Worm (Caenorhabditis elegans) whole organism, early embryonic: Measurements from ENCODE around the gene C15H7.3.

Experiments
- B0310.2 ChIP-seq: sonication (generic microtip); optimal IDR thresholded peaks from 2 replicates; lab custom pipeline; 2016; ENCODE audit warnings: mild to moderate bottlenecking, missing genetic modification characterization, missing compliant biosample characterization
- F13C5.2 ChIP-seq: sonication (generic microtip); optimal IDR thresholded peaks from 2 replicates; lab custom pipeline; 2017; ENCODE audit warnings: mild to moderate bottlenecking, missing genetic modification characterization, inconsistent platforms, missing compliant biosample characterization
- aly-1 ChIP-seq: sonication (generic microtip); optimal IDR thresholded peaks from 2 replicates; lab custom pipeline; 2016; ENCODE audit warnings: missing genetic modification characterization, missing compliant biosample characterization
- ama-1 ChIP-seq: fragments of 150-350 bp; optimal IDR thresholded peaks from 2 replicates; lab custom pipeline; 2014
- ceh-13 ChIP-seq: fragments of 200-800 bp; sonication (Bioruptor generic); optimal IDR thresholded peaks from 2 replicates; lab custom pipeline; 2018; ENCODE audit warnings: mild to moderate bottlenecking, missing genetic modification characterization, missing compliant biosample characterization
- ceh-36 ChIP-seq: sonication (generic microtip); optimal IDR thresholded peaks from 2 replicates; lab custom pipeline; 2016; ENCODE audit warnings: missing genetic modification characterization, inconsistent platforms, missing compliant biosample characterization
- ets-7 ChIP-seq: sonication (generic microtip); optimal IDR thresholded peaks from 2 replicates; lab custom pipeline; 2016; ENCODE audit warnings: missing genotype, missing genetic modification characterization, missing compliant biosample characterization
- flt-1 ChIP-seq: fragments of 200-800 bp; sonication (Bioruptor generic); IDR thresholded peaks from 2 replicates; pipeline ENCODE4 v1.3.6; 2022; ENCODE audit warnings: missing genetic modification characterization, missing compliant biosample characterization
- hmbx-1 ChIP-seq: sonication (generic microtip); optimal IDR thresholded peaks from 2 replicates; lab custom pipeline; 2016; ENCODE audit warnings: mild to moderate bottlenecking, missing genetic modification characterization, missing compliant biosample characterization
- hmg-4 ChIP-seq: fragments of 200-800 bp; sonication (Bioruptor generic); optimal IDR thresholded peaks from 2 replicates; lab custom pipeline; 2018; ENCODE audit warnings: mild to moderate bottlenecking, missing genetic modification characterization, missing compliant biosample characterization
- hnd-1 ChIP-seq: sonication (generic microtip); optimal IDR thresholded peaks from 2 replicates; lab custom pipeline; 2016; ENCODE audit warnings: missing genetic modification characterization, missing compliant biosample characterization
- pes-1 ChIP-seq: fragments of 200-800 bp; sonication (Bioruptor generic); IDR thresholded peaks from 2 replicates; pipeline ENCODE4 v1.3.6; 2022; ENCODE audit warnings: missing genetic modification reagents, missing genetic modification characterization, missing compliant biosample characterization
- scrt-1 ChIP-seq: fragments of 200-800 bp; sonication (Bioruptor generic); IDR thresholded peaks from 2 replicates; pipeline ENCODE4 v1.3.6; 2022; ENCODE audit warnings: missing genetic modification characterization, missing compliant biosample characterization
- sea-1 ChIP-seq: fragments of 200-800 bp; sonication (Bioruptor generic); conservative IDR thresholded peaks from 2 replicates; pipeline ENCODE4 v1.3.6; 2022; ENCODE audit warnings: missing genetic modification characterization, missing compliant biosample characterization
- tbx-11 ChIP-seq: fragments of 200-800 bp; sonication (Bioruptor generic); IDR thresholded peaks from 2 replicates; pipeline ENCODE4 v1.3.6; 2022; ENCODE audit warnings: missing genetic modification characterization, missing compliant biosample characterization
- tbx-37 ChIP-seq: fragments of 200-800 bp; sonication (Bioruptor generic); conservative IDR thresholded peaks from 2 replicates; pipeline ENCODE4 v1.3.6; 2022; ENCODE audit warnings: missing genetic modification reagents, missing genetic modification characterization, missing compliant biosample characterization
- tra-4 ChIP-seq: sonication (generic microtip); optimal IDR thresholded peaks from 2 replicates; lab custom pipeline; 2017; ENCODE audit warnings: missing genetic modification characterization, missing compliant biosample characterization

The C15H7.3 gene

DNA sequence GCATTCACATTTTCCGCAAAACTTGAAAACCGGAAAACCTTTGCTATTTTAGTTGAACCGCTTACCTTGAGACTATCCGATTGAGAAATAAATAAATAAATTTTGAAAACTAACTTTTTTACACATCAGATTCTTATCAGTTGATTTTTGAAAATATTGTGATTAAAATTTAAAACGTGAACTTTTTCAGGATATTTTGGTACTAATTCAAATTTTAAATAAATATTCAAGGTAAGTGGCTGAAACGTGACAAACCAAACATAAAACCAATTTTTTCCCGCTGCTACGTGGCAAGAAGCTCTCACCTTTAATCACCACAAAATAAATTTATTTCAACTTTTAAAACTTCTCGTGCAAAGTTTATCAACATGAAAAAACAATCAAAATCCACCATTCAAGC, at the start of gene C15H7.3:
C15H7.3 (minus strand) TSS at position 101 of the 400 bp plus-strand sequence.
- no peak for TF ChIP-seq ceh-13
- TF ChIP-seq aly-1 (tag; lab: Kevin White, UChicago) = no peak
- TF ChIP-seq ceh-36 (tag; lab: Kevin White, UChicago) = no peak

DNA sequence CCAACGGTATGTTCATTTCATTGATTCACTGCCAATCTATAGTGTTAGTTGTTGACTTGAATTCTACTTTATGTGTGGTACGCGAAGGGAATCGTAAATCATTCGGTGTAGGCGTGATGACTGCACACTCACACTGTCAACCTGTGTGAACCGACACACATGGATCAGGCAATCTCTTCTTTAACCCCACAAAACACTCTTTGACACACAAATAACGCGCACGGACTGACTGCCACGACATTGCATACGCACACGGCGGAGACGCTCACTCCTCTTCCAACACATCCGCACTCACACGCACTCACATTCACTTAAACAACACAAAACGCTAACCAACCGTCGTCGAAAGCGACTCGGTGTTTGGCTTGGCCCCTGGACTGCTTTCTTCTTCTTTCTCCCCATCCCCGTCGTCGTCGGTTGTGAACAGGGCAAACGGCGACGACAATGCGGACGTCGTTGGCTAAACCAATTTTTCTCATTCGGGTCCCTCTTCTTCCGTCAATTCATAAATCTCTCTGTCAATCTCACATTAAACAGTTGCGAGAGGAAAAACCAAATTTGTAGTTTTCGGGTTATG, 48.4 kb upstream of the C15H7.3 start:
- TF ChIP-seq sea-1 (GFP tag; lab: Robert Waterston, UW) (0 out of 2 replicates have a peak, but pooled peaks have one; percentile 25), ets-7 (tag; lab: Kevin White, UChicago) (peak; percentile 7), hmg-4 (peak; percentile 59), tra-4 (tag; lab: Kevin White, UChicago) (no peak)

DNA sequence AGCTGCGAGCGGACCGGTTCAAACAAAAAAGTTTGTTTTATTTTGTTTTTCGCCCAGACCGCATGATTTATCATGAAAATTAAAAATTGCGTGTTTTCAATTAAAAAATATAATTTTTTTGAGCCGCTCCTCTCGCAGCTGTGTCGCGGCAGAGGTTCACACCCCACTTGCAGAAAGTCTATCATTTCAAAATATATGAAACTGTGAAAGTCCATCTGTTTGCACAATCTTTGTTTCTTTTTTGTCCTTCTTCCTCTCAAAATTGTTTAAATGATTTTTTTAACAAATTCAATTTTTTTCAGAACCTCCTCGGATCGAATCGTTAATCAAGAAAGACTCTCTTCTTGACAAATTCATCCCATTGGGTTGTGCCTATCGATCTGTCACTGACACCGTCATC, 47.8 kb upstream of the C15H7.3 start, which contains the start of gene tlk-1:
tlk-1 (plus strand) TSS at position 301 of the 400 bp plus-strand sequence.
- TF ChIP-seq pes-1 (GFP tag; lab: Robert Waterston, UW) (no peak), ets-7 (tag; lab: Kevin White, UChicago) (no peak), F13C5.2 (tag; lab: Kevin White, UChicago) (no peak), hmbx-1 (tag; lab: Kevin White, UChicago) (no peak), ceh-13 (no peak), scrt-1 (no peak), ceh-36 (tag; lab: Kevin White, UChicago) (no peak), tra-4 (tag; lab: Kevin White, UChicago) (no peak), sea-1 (GFP tag; lab: Robert Waterston, UW) (no peak), ama-1 (no peak), tbx-11 (GFP tag; lab: Robert Waterston, UW) (no peak), flt-1 (GFP tag; lab: Robert Waterston, UW) (no peak), tbx-37 (GFP tag; lab: Robert Waterston, UW) (no peak), hnd-1 (no peak)

DNA sequence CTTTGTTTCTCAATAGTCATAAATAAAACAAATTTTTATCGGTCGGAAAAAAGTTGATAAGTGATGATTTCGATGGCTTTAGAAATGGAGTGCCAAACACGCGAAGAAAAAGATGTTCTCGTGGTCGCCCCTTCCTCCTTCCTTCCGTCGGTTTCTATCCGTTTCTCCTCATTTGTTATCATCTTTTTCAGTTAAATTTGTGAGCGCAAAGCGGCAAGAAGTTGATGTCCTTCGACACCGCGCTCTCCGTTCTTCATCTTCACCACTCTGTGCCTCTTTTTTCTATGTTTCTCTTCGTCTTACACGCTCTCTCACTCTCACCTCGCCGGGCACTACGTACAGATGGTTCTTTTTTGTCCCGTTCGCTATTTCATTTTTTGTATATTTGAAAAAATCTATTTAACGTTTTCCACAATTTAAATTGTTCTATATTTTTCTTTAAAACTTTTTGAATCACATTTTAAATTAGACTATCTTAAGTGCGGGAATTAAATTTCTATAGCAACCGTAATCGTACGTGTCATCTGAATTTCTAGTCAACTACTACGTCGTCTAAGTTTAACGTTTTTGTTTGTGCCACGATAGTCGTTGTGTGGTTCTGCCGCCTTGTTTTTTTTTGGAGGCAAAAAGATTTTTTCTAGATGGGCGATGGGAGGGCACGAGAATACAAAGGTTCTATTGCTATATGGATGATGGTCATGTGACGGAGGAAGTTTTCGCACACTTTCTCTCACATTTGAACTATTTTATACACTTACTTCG, 47.0 kb upstream of the C15H7.3 start:
- no peak for TF ChIP-seq hnd-1
- TF ChIP-seq tbx-37 (GFP tag; lab: Robert Waterston, UW) = no peak
- no peak for TF ChIP-seq ceh-36 (tag; lab: Kevin White, UChicago)
- TF ChIP-seq F13C5.2 (tag; lab: Kevin White, UChicago) = no peak
- TF ChIP-seq ets-7 (tag; lab: Kevin White, UChicago) = no peak
- TF ChIP-seq tbx-11 (GFP tag; lab: Robert Waterston, UW) = no peak
- TF ChIP-seq ama-1 = no peak
- no peak for TF ChIP-seq B0310.2 (tag; lab: Kevin White, UChicago)

DNA sequence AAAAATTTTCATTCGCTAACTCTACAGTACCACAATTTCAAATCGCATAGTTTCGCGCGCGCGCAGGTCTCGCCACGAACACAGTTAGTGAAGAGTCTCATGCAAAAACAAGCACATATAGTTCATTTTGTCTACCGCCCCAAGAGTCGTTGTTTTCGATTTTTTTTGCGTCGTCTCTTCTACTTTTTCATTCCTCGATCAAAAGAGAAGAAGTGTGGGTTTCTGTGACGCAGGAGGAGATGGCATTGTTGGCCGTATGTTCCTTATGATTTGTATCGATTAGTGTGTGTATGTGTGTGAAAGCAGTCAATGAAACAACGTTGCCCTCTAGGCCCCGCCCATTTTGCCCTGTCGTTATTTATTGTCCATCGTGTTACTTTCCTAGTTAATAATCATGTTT, 46.1 kb upstream of the C15H7.3 start:
- TF ChIP-seq hmg-4 (no peak), pes-1 (GFP tag; lab: Robert Waterston, UW) (no peak), ceh-36 (tag; lab: Kevin White, UChicago) (no peak), B0310.2 (tag; lab: Kevin White, UChicago) (no peak), tbx-11 (GFP tag; lab: Robert Waterston, UW) (no peak), ceh-13 (no peak), hnd-1 (no peak)

DNA sequence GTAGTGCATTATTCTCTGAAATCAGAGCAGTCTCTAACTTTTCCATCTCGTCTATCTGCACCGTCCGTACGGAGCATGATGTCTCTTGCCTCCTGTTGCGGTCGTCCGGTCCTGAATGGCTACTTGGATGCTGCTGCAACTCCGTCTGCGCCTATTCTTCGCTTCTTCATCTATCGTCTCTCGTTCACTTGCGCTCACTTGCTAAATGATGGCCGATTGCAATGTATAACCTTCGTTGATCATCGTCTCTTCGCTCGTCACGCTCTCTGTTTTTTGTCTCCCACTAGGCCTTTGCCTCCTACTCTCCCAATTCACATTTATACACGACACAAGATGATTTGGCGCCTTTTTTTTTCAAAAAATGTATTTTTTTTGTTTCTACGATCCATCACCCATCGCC, 45.6 kb upstream of the C15H7.3 start:
- TF ChIP-seq hmg-4 (peak; percentile 60), ceh-13 (no peak)

DNA sequence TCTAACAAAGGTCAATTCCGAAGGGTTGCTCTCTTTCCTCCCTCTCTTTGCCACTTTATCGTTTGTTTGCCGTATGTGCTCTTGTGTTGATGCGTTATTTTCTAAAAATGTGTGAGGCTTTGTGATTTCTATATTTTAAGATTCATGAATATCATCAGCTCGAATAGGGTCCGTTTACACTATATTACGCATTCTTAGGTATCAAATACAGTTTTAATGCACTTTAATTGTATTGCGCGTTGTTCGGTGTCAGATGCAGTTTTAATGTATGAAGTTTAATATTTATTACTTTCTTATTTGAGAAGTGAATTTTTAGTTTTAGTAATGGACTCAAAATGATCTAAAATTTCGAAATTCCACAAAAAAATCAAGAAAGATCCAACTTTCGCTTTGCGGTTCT, 44.6 kb upstream of the C15H7.3 start, which contains the start of gene bud-31:
bud-31 (minus strand) TSS at position 101 of the 400 bp plus-strand sequence.
- TF ChIP-seq tbx-11 (GFP tag; lab: Robert Waterston, UW) (no peak), aly-1 (tag; lab: Kevin White, UChicago) (no peak)

DNA sequence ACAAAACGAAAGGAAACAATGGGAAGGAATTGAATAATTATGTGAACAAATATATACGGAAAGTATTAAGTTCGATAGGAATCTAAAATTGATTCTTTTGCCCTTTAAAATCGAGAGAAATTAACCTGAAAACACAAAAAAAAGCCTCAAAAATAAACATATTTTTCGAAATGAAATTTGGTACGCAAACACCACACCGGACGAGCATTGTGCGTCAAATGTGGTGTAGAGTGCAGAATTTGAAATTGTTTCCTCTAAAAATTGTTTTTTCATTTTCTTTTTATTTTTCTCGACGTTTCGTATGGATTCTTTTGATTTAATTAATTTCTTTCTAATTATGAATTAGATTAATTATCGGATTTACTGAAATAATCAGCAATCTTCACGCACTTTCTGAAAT, 43.6 kb upstream of the C15H7.3 start:
- TF ChIP-seq F13C5.2 (tag; lab: Kevin White, UChicago) (peak; percentile 10), scrt-1 (no peak), hnd-1 (no peak)

DNA sequence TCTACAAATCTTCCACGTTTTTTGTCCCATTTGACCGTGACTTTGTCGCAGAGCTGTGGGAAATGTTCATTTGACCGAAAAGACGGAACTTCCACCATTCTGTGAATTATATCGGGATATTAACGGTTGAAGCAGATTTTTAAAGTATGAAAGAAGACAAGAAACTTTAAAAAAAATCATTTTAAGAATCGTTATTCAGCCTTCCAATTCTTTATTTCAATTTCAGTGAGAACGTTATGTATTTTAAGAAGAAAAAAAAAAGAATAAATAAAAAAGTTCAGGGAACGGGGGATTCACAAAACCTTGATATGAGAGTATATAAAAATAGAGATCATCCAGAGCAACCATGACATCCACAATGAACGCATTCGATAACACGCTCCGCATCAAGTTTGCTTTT, 42.7 kb upstream of the C15H7.3 start, which contains the start of gene set-3:
set-3 (minus strand) TSS at position 101 of the 400 bp plus-strand sequence.
- no peak for TF ChIP-seq hmbx-1 (tag; lab: Kevin White, UChicago)
- no peak for TF ChIP-seq hnd-1
- TF ChIP-seq ets-7 (tag; lab: Kevin White, UChicago) = no peak
- TF ChIP-seq scrt-1 = no peak
- TF ChIP-seq tbx-11 (GFP tag; lab: Robert Waterston, UW) = no peak
- no peak for TF ChIP-seq ceh-13
- TF ChIP-seq hmg-4 = no peak
- TF ChIP-seq tra-4 (tag; lab: Kevin White, UChicago) = no peak
- no peak for TF ChIP-seq ceh-36 (tag; lab: Kevin White, UChicago)
- no peak for TF ChIP-seq aly-1 (tag; lab: Kevin White, UChicago)
- no peak for TF ChIP-seq tbx-37 (GFP tag; lab: Robert Waterston, UW)
- TF ChIP-seq F13C5.2 (tag; lab: Kevin White, UChicago) = no peak
- TF ChIP-seq B0310.2 (tag; lab: Kevin White, UChicago) = no peak
- no peak for TF ChIP-seq flt-1 (GFP tag; lab: Robert Waterston, UW)
- TF ChIP-seq pes-1 (GFP tag; lab: Robert Waterston, UW) = no peak
- TF ChIP-seq ama-1 = no peak
- no peak for TF ChIP-seq sea-1 (GFP tag; lab: Robert Waterston, UW)
